Worm (Caenorhabditis elegans): ENCODE data around the gene tsp-3.

DNA sequence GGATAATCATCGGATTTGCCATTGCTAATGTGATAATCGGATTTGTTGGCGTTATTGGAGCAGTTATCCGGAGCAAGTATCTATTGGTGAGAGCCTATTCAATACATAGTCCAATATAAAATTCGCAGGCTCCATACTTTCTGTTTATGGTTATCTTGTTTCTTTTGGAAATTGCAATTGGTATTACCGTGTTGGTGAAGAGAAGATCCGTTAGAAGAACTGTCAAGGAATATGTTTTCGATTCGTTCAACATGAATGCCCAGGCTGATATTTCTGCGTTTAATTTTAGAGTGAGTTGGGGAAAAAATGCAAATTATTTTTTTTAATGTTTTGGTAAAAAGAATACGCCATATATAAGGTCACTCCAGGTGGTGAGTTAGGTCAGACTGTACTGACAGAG lies 645 bp downstream of the tsp-3 start:
- TF ChIP-seq F13H6.1 (tag; optimal IDR thresholded peaks at IDR 0.05) (no peak), ceh-45 (GFP tag; IDR thresholded peaks at IDR 0.05) (no peak)

Data from whole organism, late embryonic.